Worm (Caenorhabditis elegans) whole organism, L1 larva: ENCODE results near the gene ZK686.2.

Source experiments
- C16A3.4 ChIP-seq: fragments of 150-350 bp; optimal IDR thresholded peaks from 2 replicates; lab custom pipeline; 2014; ENCODE audit warnings: missing biosample characterization, missing genetic modification characterization
- C34B4.2 ChIP-seq: sonication (generic microtip); optimal IDR thresholded peaks from 2 replicates; lab custom pipeline; 2017; ENCODE audit warnings: mild to moderate bottlenecking, missing genetic modification characterization, missing compliant biosample characterization
- aha-1 ChIP-seq: fragments of 150-350 bp; optimal IDR thresholded peaks from 2 replicates; lab custom pipeline; 2014; ENCODE audit warnings: missing biosample characterization, missing genetic modification characterization
- aly-2 ChIP-seq: fragments of 150-350 bp; optimal IDR thresholded peaks from 2 replicates; lab custom pipeline; 2014; ENCODE audit warnings: missing biosample characterization, missing genetic modification characterization
- blmp-1 ChIP-seq: fragments of 150-350 bp; optimal IDR thresholded peaks from 2 replicates; lab custom pipeline; 2014; ENCODE audit warnings: missing biosample characterization, missing genetic modification characterization
- ceh-63 ChIP-seq: fragments of 200-800 bp; sonication (Bioruptor generic); optimal IDR thresholded peaks from 2 replicates; lab custom pipeline; 2018; ENCODE audit warnings: mild to moderate bottlenecking, missing genetic modification characterization, missing compliant biosample characterization
- ceh-90 ChIP-seq: sonication (generic microtip); optimal IDR thresholded peaks from 2 replicates; lab custom pipeline; 2016; ENCODE audit warnings: missing genetic modification characterization, missing compliant biosample characterization
- ces-1 ChIP-seq: fragments of 150-350 bp; optimal IDR thresholded peaks from 2 replicates; lab custom pipeline; 2014; ENCODE audit warnings: missing biosample characterization, missing genetic modification reagents, missing genetic modification characterization
- efl-1 ChIP-seq, 4 experiments: fragments of 150-350 bp; optimal IDR thresholded peaks in 3 of 4; peaks in 1 of 4; 1 replicate in 1 of 4; 2 replicates in 3 of 4; lab custom pipeline; 2014; ENCODE audit warnings: missing biosample characterization in 2 of 4, missing genetic modification characterization in 2 of 4, missing genetic modification reagents in 2 of 4
- egl-13 ChIP-seq: sonication (generic microtip); optimal IDR thresholded peaks from 2 replicates; lab custom pipeline; 2016; ENCODE audit warnings: missing genotype, missing genetic modification reagents, missing genetic modification characterization, missing compliant biosample characterization
- elt-2 ChIP-seq: sonication (generic microtip); optimal IDR thresholded peaks from 2 replicates; lab custom pipeline; 2016; ENCODE audit warnings: missing genetic modification characterization, mild to moderate bottlenecking, inconsistent platforms, missing compliant biosample characterization, missing genetic modification reagents
- fkh-8 ChIP-seq: sonication (generic microtip); optimal IDR thresholded peaks from 2 replicates; lab custom pipeline; 2016; ENCODE audit warnings: mild to moderate bottlenecking, missing genetic modification characterization, missing compliant biosample characterization
- grh-1 ChIP-seq: fragments of 200-800 bp; sonication (Bioruptor generic); IDR thresholded peaks from 2 replicates; pipeline ENCODE4 v1.3.6; 2022; ENCODE audit warnings: missing genetic modification reagents, missing genetic modification characterization, missing compliant biosample characterization
- hlh-4 ChIP-seq: sonication (generic microtip); optimal IDR thresholded peaks from 2 replicates; lab custom pipeline; 2016; ENCODE audit warnings: mild to moderate bottlenecking, missing genetic modification characterization, missing compliant biosample characterization
- irx-1 ChIP-seq: sonication (generic microtip); optimal IDR thresholded peaks from 2 replicates; lab custom pipeline; 2016; ENCODE audit warnings: missing genetic modification characterization, missing compliant biosample characterization
- isw-1 ChIP-seq: fragments of 200-800 bp; sonication (Bioruptor generic); IDR thresholded peaks from 2 replicates; pipeline ENCODE4 v1.3.6; 2022; ENCODE audit warnings: missing genetic modification characterization, missing compliant biosample characterization
- lin-14 ChIP-seq: fragments of 200-800 bp; sonication (Bioruptor generic); optimal IDR thresholded peaks from 2 replicates; lab custom pipeline; 2018; ENCODE audit warnings: mild to moderate bottlenecking, missing genetic modification characterization, moderate library complexity, missing compliant biosample characterization
- lin-15B ChIP-seq: fragments of 150-350 bp; sonication (generic microtip); optimal IDR thresholded peaks from 3 replicates; lab custom pipeline; 2014; ENCODE audit warnings: missing biosample characterization, missing genetic modification characterization
- lin-35 ChIP-seq, 2 experiments: fragments of 150-350 bp; optimal IDR thresholded peaks; 2 replicates each; lab custom pipeline; 2014; ENCODE audit warnings: missing biosample characterization in 2 of 2, missing genetic modification characterization in 2 of 2, missing genetic modification reagents in 2 of 2
- lsy-2 ChIP-seq, 2 experiments: fragments of 150-350 bp; optimal IDR thresholded peaks; 2 replicates each; lab custom pipeline; 2014; ENCODE audit warnings: missing biosample characterization in 2 of 2, missing genetic modification characterization in 2 of 2
- mab-9 ChIP-seq: fragments of 200-800 bp; sonication (Bioruptor generic); IDR thresholded peaks from 2 replicates; pipeline ENCODE4 v1.3.6; 2022; ENCODE audit warnings: missing genetic modification reagents, missing genetic modification characterization, missing compliant biosample characterization
- mdl-1 ChIP-seq, 2 experiments: fragments of 150-350 bp; optimal IDR thresholded peaks; 2 replicates each; lab custom pipeline; 2014 to 2017; ENCODE audit warnings: missing biosample characterization in 2 of 2, missing genetic modification characterization in 2 of 2, inconsistent platforms in 1 of 2
- mep-1 ChIP-seq: fragments of 150-350 bp; optimal IDR thresholded peaks from 2 replicates; lab custom pipeline; 2014; ENCODE audit warnings: missing biosample characterization, missing genetic modification characterization
- nhr-11 ChIP-seq: fragments of 150-350 bp; optimal IDR thresholded peaks from 2 replicates; lab custom pipeline; 2014; ENCODE audit warnings: missing biosample characterization, missing genetic modification characterization
- nhr-47 ChIP-seq: sonication (generic microtip); optimal IDR thresholded peaks from 2 replicates; lab custom pipeline; 2016; ENCODE audit warnings: mild to moderate bottlenecking, missing genetic modification characterization, moderate library complexity, missing compliant biosample characterization
- nhr-77 ChIP-seq: fragments of 150-350 bp; optimal IDR thresholded peaks from 2 replicates; lab custom pipeline; 2014; ENCODE audit warnings: missing biosample characterization, missing genetic modification characterization
- nhr-84 ChIP-seq: sonication (generic microtip); optimal IDR thresholded peaks from 2 replicates; lab custom pipeline; 2017; ENCODE audit warnings: missing biosample characterization, missing genetic modification characterization
- nhr-85 ChIP-seq: sonication (generic microtip); peaks from one replicate; lab custom pipeline; 2016; ENCODE audit warnings: missing genetic modification characterization, inconsistent platforms, missing compliant biosample characterization
- snpc-4 ChIP-seq: fragments of 150-350 bp; optimal IDR thresholded peaks from 2 replicates; lab custom pipeline; 2014; ENCODE audit warnings: missing biosample characterization, missing genetic modification characterization
- snu-23 ChIP-seq: sonication (generic microtip); optimal IDR thresholded peaks from 2 replicates; lab custom pipeline; 2016; ENCODE audit warnings: missing genetic modification characterization, missing compliant biosample characterization
- sptf-1 ChIP-seq: fragments of 150-350 bp; optimal IDR thresholded peaks from 2 replicates; lab custom pipeline; 2014; ENCODE audit warnings: missing biosample characterization, missing genetic modification characterization
- swsn-7 ChIP-seq: sonication (generic microtip); optimal IDR thresholded peaks from 2 replicates; lab custom pipeline; 2016; ENCODE audit warnings: missing genetic modification characterization, missing compliant biosample characterization
- tbx-2 ChIP-seq: sonication (generic microtip); optimal IDR thresholded peaks from 2 replicates; lab custom pipeline; 2016; ENCODE audit warnings: missing genetic modification characterization, missing compliant biosample characterization
- unc-30 ChIP-seq: sonication (generic microtip); optimal IDR thresholded peaks from 2 replicates; lab custom pipeline; 2017; ENCODE audit warnings: missing biosample characterization, missing genetic modification characterization
- zip-4 ChIP-seq: fragments of 200-800 bp; sonication (Bioruptor generic); optimal IDR thresholded peaks from 2 replicates; lab custom pipeline; 2018; ENCODE audit warnings: mild to moderate bottlenecking, missing genetic modification characterization, moderate library complexity, missing compliant biosample characterization
- ztf-11 ChIP-seq, 2 experiments: sonication (generic microtip); optimal IDR thresholded peaks; 2 replicates each; lab custom pipeline; 2016 to 2017; ENCODE audit warnings: missing genetic modification characterization in 2 of 2, missing biosample characterization in 1 of 2, missing compliant biosample characterization in 1 of 2

The ZK686.2 gene

DNA sequence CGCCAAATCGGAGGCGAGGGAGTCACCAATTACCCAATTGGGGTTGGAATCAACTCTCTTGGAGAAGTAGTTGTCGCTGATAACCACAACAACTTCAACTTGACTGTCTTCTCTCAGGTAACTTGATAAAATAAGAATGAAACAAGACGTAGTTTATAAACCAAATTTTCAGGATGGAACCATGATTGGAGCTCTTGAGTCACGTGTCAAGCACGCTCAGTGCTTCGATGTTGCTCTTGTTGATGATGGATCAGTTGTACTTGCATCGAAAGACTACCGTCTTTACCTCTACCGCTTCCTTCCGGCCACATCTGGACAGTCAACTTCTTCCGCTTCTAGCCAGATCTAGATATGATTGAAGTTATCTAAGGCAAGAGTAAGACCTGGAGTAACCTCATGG lies 29.8 kb downstream of the ZK686.2 start:
- no peak for TF ChIP-seq aha-1 (tag; lab: Kevin White, UChicago)
- TF ChIP-seq snpc-4 (tag; lab: Kevin White, UChicago), result no peak
- no peak for TF ChIP-seq nhr-77
- no peak for TF ChIP-seq lin-15B (tag; lab: Kevin White, UChicago)
- no peak for TF ChIP-seq egl-13 (tag; lab: Kevin White, UChicago)
- TF ChIP-seq mab-9 (GFP tag; lab: Robert Waterston, UW), result no peak
- TF ChIP-seq fkh-8 (tag; lab: Kevin White, UChicago), result no peak
- no peak for TF ChIP-seq blmp-1 (tag; lab: Kevin White, UChicago)
- no peak for TF ChIP-seq swsn-7 (tag; lab: Kevin White, UChicago)

DNA sequence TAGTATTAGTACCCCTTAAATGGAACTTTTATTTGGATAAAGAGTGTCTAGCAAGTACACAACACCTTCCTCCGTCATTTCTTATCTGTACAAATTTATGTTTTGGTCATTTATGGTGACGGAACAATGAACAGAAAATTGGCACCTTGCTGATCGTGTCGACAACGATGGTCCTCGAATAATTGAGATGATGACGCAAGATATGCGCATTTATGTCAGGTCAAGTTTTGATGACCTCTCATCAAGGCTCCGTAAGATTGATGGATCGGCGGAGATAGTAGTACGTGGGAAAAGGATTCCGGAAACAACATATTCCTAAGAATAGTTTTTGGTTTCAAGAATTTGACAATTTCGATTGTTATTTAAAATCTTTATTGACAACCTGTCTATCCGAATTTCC lies 31.7 kb downstream of the ZK686.2 start:
- TF ChIP-seq swsn-7 (tag; lab: Kevin White, UChicago) (no peak), lin-35 (GFP tag; optimal IDR thresholded peaks at IDR 0.05; lab: Kevin White, UChicago) (no peak), unc-30 (no peak), zip-4 (GFP tag; lab: Kevin White, UChicago) (no peak), C34B4.2 (tag; lab: Kevin White, UChicago) (no peak), blmp-1 (tag; lab: Kevin White, UChicago) (no peak), ces-1 (GFP tag; lab: Kevin White, UChicago) (no peak), grh-1 (GFP tag; lab: Robert Waterston, UW) (no peak), isw-1 (GFP tag; lab: Robert Waterston, UW) (no peak), C16A3.4 (no peak), hlh-4 (tag; lab: Kevin White, UChicago) (no peak)

DNA sequence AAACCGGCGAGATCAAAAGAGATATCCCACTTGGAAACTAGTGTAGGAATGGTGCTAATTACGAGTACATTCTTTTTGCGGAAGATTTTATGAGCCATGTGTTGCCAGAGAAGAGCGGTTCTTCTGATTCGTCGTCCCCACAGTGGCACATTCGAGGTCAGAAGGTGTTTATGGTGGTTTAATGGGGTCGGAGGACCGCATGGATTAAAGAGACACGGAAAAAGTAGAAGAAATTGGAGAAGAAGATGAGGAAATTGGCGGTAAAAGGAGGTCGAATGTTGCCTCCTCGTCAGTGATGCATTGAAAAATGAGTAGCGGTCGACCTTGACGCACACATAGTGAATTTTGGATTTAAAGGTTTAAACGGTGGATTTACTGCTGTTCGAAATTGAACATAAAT lies 32.3 kb downstream of the ZK686.2 start:
- TF ChIP-seq lin-14 (GFP tag; lab: Kevin White, UChicago) (peak; percentile 43), ceh-90 (tag; lab: Kevin White, UChicago) (no peak), ztf-11 (tag; optimal IDR thresholded peaks at IDR 0.05; lab: Kevin White, UChicago) (peak in 1 of 2 experiments; percentile 9), nhr-47 (tag; lab: Kevin White, UChicago) (no peak), egl-13 (tag; lab: Kevin White, UChicago) (no peak), swsn-7 (tag; lab: Kevin White, UChicago) (no peak), blmp-1 (tag; lab: Kevin White, UChicago) (peak; percentile 49), tbx-2 (tag; lab: Kevin White, UChicago) (no peak), lsy-2 (tag; optimal IDR thresholded peaks at IDR 0.05; lab: Kevin White, UChicago) (peak in 1 of 2 experiments; percentile 10), nhr-11 (no peak), nhr-85 (tag; lab: Kevin White, UChicago) (peak; percentile 83), grh-1 (GFP tag; lab: Robert Waterston, UW) (no peak)

DNA sequence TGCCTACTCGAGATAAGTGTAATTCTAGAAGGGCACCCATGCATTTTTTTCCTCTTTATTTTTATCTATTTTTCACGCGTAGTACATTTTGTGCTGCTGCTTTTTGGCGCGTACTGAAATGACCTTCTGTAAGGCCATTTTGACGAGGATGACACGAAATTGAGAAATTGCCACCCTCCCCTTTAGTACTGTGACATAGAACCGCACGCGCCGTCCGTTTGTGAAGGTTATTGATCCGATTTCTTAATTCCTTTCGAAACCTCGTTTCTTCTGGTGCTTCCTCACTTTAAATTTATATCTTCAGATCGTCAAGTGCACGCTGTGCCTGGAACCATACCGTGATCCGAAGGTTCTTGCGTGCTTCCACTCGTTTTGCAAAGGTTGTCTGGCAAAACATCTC lies 34.8 kb downstream of the ZK686.2 start:
- TF ChIP-seq nhr-84 (tag; lab: Kevin White, UChicago) (no peak), nhr-85 (tag; lab: Kevin White, UChicago) (peak; percentile 53), efl-1 (optimal IDR thresholded peaks at IDR 0.05; lab: Kevin White, UChicago) (no peak), efl-1 (GFP tag; optimal IDR thresholded peaks at IDR 0.05 in 1 of 2; lab: Kevin White, UChicago) (peak in 1 of 2 experiments; percentile 65), lin-14 (GFP tag; lab: Kevin White, UChicago) (peak; percentile 54), snu-23 (GFP tag; lab: Kevin White, UChicago) (peak; percentile 7)
- TF ChIP-seq, all 84 proteins: peak for 4

DNA sequence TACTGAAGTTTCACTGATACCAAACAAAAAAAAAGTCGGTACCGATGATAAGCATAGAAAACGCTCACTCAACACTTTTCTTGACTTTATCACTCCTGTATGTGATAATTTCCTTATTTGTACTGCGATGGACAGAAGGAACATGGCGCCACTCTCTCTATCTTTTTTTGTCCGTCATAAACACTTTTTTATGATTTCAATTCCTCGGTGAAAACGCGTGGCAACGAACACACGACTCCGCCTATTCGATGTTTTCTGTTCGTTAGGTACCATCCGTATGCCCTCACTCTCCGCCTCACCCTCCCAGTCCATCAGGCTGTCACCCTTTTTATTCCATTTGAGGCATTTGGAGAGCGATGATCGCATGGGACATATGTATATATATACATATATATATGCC lies 35.5 kb downstream of the ZK686.2 start:
- TF ChIP-seq hlh-4 (tag; lab: Kevin White, UChicago) (no peak), sptf-1 (tag; lab: Kevin White, UChicago) (no peak), ceh-63 (GFP tag; lab: Kevin White, UChicago) (no peak), nhr-84 (tag; lab: Kevin White, UChicago) (no peak), aly-2 (tag; lab: Kevin White, UChicago) (no peak), mep-1 (tag; lab: Kevin White, UChicago) (peak; percentile 6), mdl-1 (tag; optimal IDR thresholded peaks at IDR 0.05; lab: Kevin White, UChicago) (peak in 1 of 2 experiments; percentile 4), elt-2 (tag; lab: Kevin White, UChicago) (peak; percentile 36), efl-1 (optimal IDR thresholded peaks at IDR 0.05; lab: Kevin White, UChicago) (no peak), efl-1 (GFP tag; optimal IDR thresholded peaks at IDR 0.05 in 1 of 2; lab: Kevin White, UChicago) (peak in 1 of 2 experiments; percentile 85), snpc-4 (tag; lab: Kevin White, UChicago) (no peak), irx-1 (tag; lab: Kevin White, UChicago) (no peak)
- TF ChIP-seq, all 84 proteins: peak for 4
